Worm (Caenorhabditis elegans) whole organism, young adult: ENCODE data around the gene bath-30.

Source experiments
- F49E8.2 ChIP-seq: sonication (generic microtip); optimal IDR thresholded peaks from 3 replicates; lab custom pipeline; 2017; ENCODE audit warnings: missing genetic modification characterization, mild to moderate bottlenecking, missing compliant biosample characterization, antibody characterized with exemption, moderate library complexity; ENCODE audit not compliant: insufficient read depth
- aptf-2 ChIP-seq: fragments of 200-800 bp; sonication (Bioruptor generic); conservative IDR thresholded peaks from 2 replicates; pipeline ENCODE4 v1.3.6; 2022; ENCODE audit warnings: missing genetic modification reagents, missing genetic modification characterization, missing compliant biosample characterization
- chd-7 ChIP-seq: sonication (generic microtip); optimal IDR thresholded peaks from 2 replicates; lab custom pipeline; 2016; ENCODE audit warnings: mild to moderate bottlenecking, missing genetic modification characterization, moderate library complexity, missing compliant biosample characterization
- let-526 ChIP-seq: fragments of 200-800 bp; sonication (Bioruptor generic); IDR thresholded peaks from 2 replicates; pipeline ENCODE4 v1.3.6; 2022; ENCODE audit warnings: missing genetic modification reagents, missing genetic modification characterization, missing compliant biosample characterization
- pha-4 ChIP-seq: fragments of 150-350 bp; sonication (generic microtip); optimal IDR thresholded peaks from 2 replicates; lab custom pipeline; 2014; ENCODE audit warnings: missing biosample characterization, missing genetic modification reagents, missing genetic modification characterization
- unc-62 ChIP-seq: fragments of 150-350 bp; optimal IDR thresholded peaks from 2 replicates; lab custom pipeline; 2014; ENCODE audit warnings: missing biosample characterization, missing genetic modification reagents, missing genetic modification characterization

DNA sequence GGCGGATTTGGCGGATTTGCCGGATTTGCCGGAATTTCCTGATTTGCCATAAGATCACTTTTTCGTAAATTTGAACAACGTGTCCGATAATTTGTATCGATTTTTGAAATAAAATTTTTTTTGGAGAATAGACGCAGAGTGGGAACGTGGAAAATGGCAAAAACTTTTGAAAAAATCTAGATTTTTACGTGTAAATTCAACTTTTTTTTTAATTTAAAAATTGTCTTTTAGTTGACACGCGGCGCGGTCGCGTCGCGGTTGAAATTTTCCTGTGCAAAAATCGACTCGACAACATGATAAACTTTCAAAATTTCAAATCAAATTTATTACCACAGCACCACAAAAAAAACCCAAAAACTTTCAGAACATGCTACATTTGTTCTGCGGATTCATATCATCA lies 49.3 kb upstream of the bath-30 start, which contains the start of gene nep-20:
- TF ChIP-seq let-526 (no peak), unc-62 (no peak), F49E8.2 (tag; lab: Kevin White, UChicago) (no peak), pha-4 (tag; lab: Kevin White, UChicago) (no peak), chd-7 (tag; lab: Kevin White, UChicago) (no peak), aptf-2 (GFP tag; lab: Robert Waterston, UW) (no peak)
